Fruit fly (Drosophila melanogaster): ENCODE measurements around the gene CG4829.

CG4829 gene

dm6 chrX:16811213-16811749 lies at the start of gene CG4829 (continued):
- TF ChIP-seq kah (GFP tag; optimal IDR thresholded peaks at IDR 0.05) = peak; percentile 92
- TF ChIP-seq Hmr (GFP tag; optimal IDR thresholded peaks at IDR 0.05) = peak; percentile 83
- TF ChIP-seq Six4 (GFP tag; optimal IDR thresholded peaks at IDR 0.05) = peak; percentile 82
- peak; percentile 88 for TF ChIP-seq phol (tag; optimal IDR thresholded peaks at IDR 0.05)
- TF ChIP-seq CG8765 (GFP tag; IDR thresholded peaks at IDR 0.05) = 0 out of 2 replicates have a peak, but pooled peaks have one; percentile 10
- TF ChIP-seq slp2 (GFP tag; optimal IDR thresholded peaks at IDR 0.05) = peak; percentile 75
- TF ChIP-seq p53 (GFP tag; optimal IDR thresholded peaks at IDR 0.05) = peak; percentile 10
- TF ChIP-seq Med (GFP tag) = peak; percentile 99
- TF ChIP-seq prd (optimal IDR thresholded peaks at IDR 0.05) = no peak
- peak; percentile 90 for TF ChIP-seq prd (GFP tag; IDR thresholded peaks at IDR 0.05)
- peak; percentile 92 for TF ChIP-seq CG8924 (tag; optimal IDR thresholded peaks at IDR 0.05)
- TF ChIP-seq CG3065 (GFP tag; optimal IDR thresholded peaks at IDR 0.05) = peak; percentile 29
- TF ChIP-seq Bgb (GFP tag; IDR thresholded peaks at IDR 0.05; ENCODE audit: partially characterized antibody) = no peak
- TF ChIP-seq Pdp1 (GFP tag; optimal IDR thresholded peaks at IDR 0.05) = peak; percentile 83 to 87
- no peak for TF ChIP-seq Elba2 (GFP tag; optimal IDR thresholded peaks at IDR 0.05)
- peak; percentile 67 for TF ChIP-seq wor (GFP tag; IDR thresholded peaks at IDR 0.05)
- peak; percentile 77 for TF ChIP-seq CG2875 (GFP tag; optimal IDR thresholded peaks at IDR 0.05)
- TF ChIP-seq lilli (GFP tag; optimal IDR thresholded peaks at IDR 0.05) = peak; percentile 89
- TF ChIP-seq esg (GFP tag; conservative IDR thresholded peaks at IDR 0.05) = peak; percentile 87
- peak; percentile 68 for TF ChIP-seq sima (GFP tag; optimal IDR thresholded peaks at IDR 0.05)
- TF ChIP-seq mam (GFP tag; optimal IDR thresholded peaks at IDR 0.05) = peak; percentile 83
- peak; percentile 68 for TF ChIP-seq CG12942 (GFP tag; optimal IDR thresholded peaks at IDR 0.05)
- peak; percentile 91 for TF ChIP-seq PHDP (tag; optimal IDR thresholded peaks at IDR 0.05)
- peak; percentile 67 for TF ChIP-seq fu2 (GFP tag; optimal IDR thresholded peaks at IDR 0.05)
- TF ChIP-seq CG1233 (GFP tag; optimal IDR thresholded peaks at IDR 0.05) = peak; percentile 85
- peak; percentile 67 for TF ChIP-seq Hand (GFP tag; optimal IDR thresholded peaks at IDR 0.05)
- peak; percentile 78 for TF ChIP-seq CG14710 (tag; optimal IDR thresholded peaks at IDR 0.05)
- peak; percentile 81 for TF ChIP-seq chn (GFP tag; optimal IDR thresholded peaks at IDR 0.05)
- no peak for TF ChIP-seq CG34224 (GFP tag; IDR thresholded peaks at IDR 0.05; ENCODE audit: partially characterized antibody)
- TF ChIP-seq CG14441 (GFP tag; IDR thresholded peaks at IDR 0.05) = peak; percentile 91
- TF ChIP-seq Doc3 (GFP tag; IDR thresholded peaks at IDR 0.05; ENCODE audit: partially characterized antibody) = no peak
- peak; percentile 91 for TF ChIP-seq NfI (GFP tag; optimal IDR thresholded peaks at IDR 0.05)

dm6 chrX:16764955-16765354 lies 46.5 kb upstream of the CG4829 start:
- TF ChIP-seq CG10321 (GFP tag; IDR thresholded peaks at IDR 0.05) (no peak), Ptx1 (GFP tag; IDR thresholded peaks at IDR 0.05) (0 out of 2 replicates have a peak, but pooled peaks have one; percentile 38), zfh1 (GFP tag; IDR thresholded peaks at IDR 0.05) (0 out of 3 replicates have a peak, but pooled peaks have one; percentile 13), dysf (GFP tag; IDR thresholded peaks at IDR 0.05) (peak; percentile 26; the same call in 1 of the 3 replicates), CG2712 (tag; optimal IDR thresholded peaks at IDR 0.05) (peak; percentile 15), CG31441 (GFP tag; IDR thresholded peaks at IDR 0.05) (peak; percentile 35; the same call in 1 of the 2 replicates), CG10431 (GFP tag; optimal IDR thresholded peaks at IDR 0.05) (no peak), CG18262 (tag; optimal IDR thresholded peaks at IDR 0.05) (peak; percentile 6), row (GFP tag; IDR thresholded peaks at IDR 0.05) (0 out of 3 replicates have a peak, but pooled peaks have one; percentile 14), gem (tag; optimal IDR thresholded peaks at IDR 0.05) (peak; percentile 12), dmrt99B (tag; optimal IDR thresholded peaks at IDR 0.05) (peak; percentile 23), crc (GFP tag; optimal IDR thresholded peaks at IDR 0.05) (no peak), Ada2b (GFP tag; IDR thresholded peaks at IDR 0.05) (0 out of 2 replicates have a peak, but pooled peaks have one; percentile 21), Med (GFP tag) (peak; percentile 80), pita (GFP tag; optimal IDR thresholded peaks at IDR 0.05) (no peak), sens (GFP tag) (peak; percentile 76), Drgx (GFP tag; IDR thresholded peaks at IDR 0.05) (peak; percentile 32; the same call in 1 of the 2 replicates), CG3847 (GFP tag; IDR thresholded peaks at IDR 0.05) (no peak), CG7839 (tag; optimal IDR thresholded peaks at IDR 0.05) (peak; percentile 18), Ets65A (GFP tag) (peak; percentile 60), grau (tag; optimal IDR thresholded peaks at IDR 0.05) (peak; percentile 3)

Measured in whole organism, embryonic.